Worm (Caenorhabditis elegans): ENCODE results near the gene oac-57.

- TF ChIP-seq rec-8 (tag; optimal IDR thresholded peaks at IDR 0.05): no peak
- no peak for TF ChIP-seq dpl-1 (GFP tag; optimal IDR thresholded peaks at IDR 0.05)
- TF ChIP-seq lin-40 (tag; optimal IDR thresholded peaks at IDR 0.05): no peak
- no peak for TF ChIP-seq unc-130 (GFP tag; optimal IDR thresholded peaks at IDR 0.05)
- TF ChIP-seq F33H1.4 (GFP tag; IDR thresholded peaks at IDR 0.05): no peak
- no peak for TF ChIP-seq madf-10 (tag; optimal IDR thresholded peaks at IDR 0.05)
- no peak for TF ChIP-seq K11D2.4 (GFP tag; IDR thresholded peaks at IDR 0.05)
- TF ChIP-seq ztf-25 (GFP tag; IDR thresholded peaks at IDR 0.05): no peak
- no peak for TF ChIP-seq F23B12.7 (tag; optimal IDR thresholded peaks at IDR 0.05; ENCODE audit: insufficient read depth)
- no peak for TF ChIP-seq nfyb-1 (GFP tag; IDR thresholded peaks at IDR 0.05)
- no peak for TF ChIP-seq Y53F4B.3 (GFP tag; IDR thresholded peaks at IDR 0.05)
- no peak for TF ChIP-seq B0035.1 (tag; optimal IDR thresholded peaks at IDR 0.05)
Measured at ce11 chrIV:12334142-12334541, 26.5 kb upstream of the oac-57 start.

Data from whole organism, young adult.